Worm (Caenorhabditis elegans): ENCODE measurements around the gene mvk-1.

Gene mvk-1

DNA sequence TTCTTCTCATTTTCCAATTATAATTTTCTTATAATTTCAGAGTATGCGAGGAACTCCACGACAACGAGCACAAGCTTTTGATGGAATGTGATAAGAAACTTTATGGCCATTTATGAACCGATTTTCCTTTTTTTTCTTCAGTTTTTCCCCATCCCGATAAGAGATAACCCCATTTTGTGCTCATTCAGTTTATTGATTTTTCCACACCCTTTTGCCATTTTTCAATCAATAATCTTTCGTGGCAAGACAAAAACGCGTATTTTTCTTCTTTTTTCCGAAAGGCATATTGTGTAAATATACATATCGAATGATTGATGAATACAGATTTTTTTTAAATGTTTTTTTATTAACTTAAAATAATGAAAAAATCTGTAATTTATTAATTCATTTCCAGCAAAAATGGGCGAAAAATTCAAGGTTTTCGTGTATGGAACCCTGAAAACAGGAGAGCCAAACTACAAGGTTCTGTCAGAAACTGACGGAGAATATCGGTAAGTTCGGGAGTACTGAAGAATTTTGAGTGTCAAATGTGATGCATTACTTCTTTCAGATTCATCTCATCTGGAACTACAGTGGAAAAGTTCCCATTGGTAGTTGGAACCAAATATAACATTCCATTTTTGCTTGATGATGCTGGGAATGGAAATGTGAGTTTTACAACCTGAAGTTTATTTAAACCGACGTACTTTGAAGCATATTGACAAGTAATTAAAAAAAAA, 28.3 kb upstream of the mvk-1 start, which contains the start of gene F42A10.9:
Gene F42A10.9, plus strand, starts transcription at position 321 of the 719 bp plus-strand sequence.
- peak; percentile 11 for TF ChIP-seq lin-40 (tag; optimal IDR thresholded peaks at IDR 0.05)
- peak; percentile 47 for TF ChIP-seq tlf-1 (GFP tag; optimal IDR thresholded peaks at IDR 0.05)
- no peak for TF ChIP-seq sptf-2 (GFP tag; optimal IDR thresholded peaks at IDR 0.05)
- peak; percentile 20 for TF ChIP-seq ztf-18 (tag; optimal IDR thresholded peaks at IDR 0.05)
- no peak for TF ChIP-seq bed-2 (GFP tag; IDR thresholded peaks at IDR 0.05)
- TF ChIP-seq ZK185.1 (tag; optimal IDR thresholded peaks at IDR 0.05; ENCODE audit: poor library complexity, severe bottlenecking): peak; percentile 16
- 0 out of 2 replicates have a peak, but pooled peaks have one; percentile 42 for TF ChIP-seq nhr-120 (GFP tag; IDR thresholded peaks at IDR 0.05)
- TF ChIP-seq C17E4.6 (GFP tag; IDR thresholded peaks at IDR 0.05): no peak
- no peak for TF ChIP-seq ztf-25 (GFP tag; IDR thresholded peaks at IDR 0.05)
- TF ChIP-seq lsl-1 (GFP tag; optimal IDR thresholded peaks at IDR 0.05): no peak
- TF ChIP-seq bed-1 (GFP tag; IDR thresholded peaks at IDR 0.05): no peak
- TF ChIP-seq repo-1 (tag; optimal IDR thresholded peaks at IDR 0.05): peak; percentile 49
- no peak for TF ChIP-seq hsf-1 (GFP tag; IDR thresholded peaks at IDR 0.05)
- no peak for TF ChIP-seq let-607 (tag; optimal IDR thresholded peaks at IDR 0.05)
- TF ChIP-seq pha-4 (tag; optimal IDR thresholded peaks at IDR 0.05): no peak
- TF ChIP-seq dpl-1 (GFP tag; optimal IDR thresholded peaks at IDR 0.05): no peak
- TF ChIP-seq B0261.1 (tag; optimal IDR thresholded peaks at IDR 0.05): no peak
- no peak for TF ChIP-seq egl-44 (GFP tag; IDR thresholded peaks at IDR 0.05)
- TF ChIP-seq T07F8.4 (tag; optimal IDR thresholded peaks at IDR 0.05): peak; percentile 9
- TF ChIP-seq him-1 (tag; optimal IDR thresholded peaks at IDR 0.05): peak; percentile 5
- TF ChIP-seq fkh-3 (tag; optimal IDR thresholded peaks at IDR 0.05): no peak
- TF ChIP-seq snpc-4 (GFP tag; optimal IDR thresholded peaks at IDR 0.05): no peak
- TF ChIP-seq snpc-4 (tag; optimal IDR thresholded peaks at IDR 0.05): peak in 1 of 4 experiments; percentile 36
- peak; percentile 35 for TF ChIP-seq ama-1 (optimal IDR thresholded peaks at IDR 0.05)
- peak in 1 of 2 experiments; percentile 2 for TF ChIP-seq ama-1 (GFP tag; optimal IDR thresholded peaks at IDR 0.05)
- TF ChIP-seq ztf-22 (GFP tag; optimal IDR thresholded peaks at IDR 0.05): no peak
- TF ChIP-seq dox-1 (GFP tag; IDR thresholded peaks at IDR 0.05): no peak
- TF ChIP-seq ekl-4 (GFP tag; IDR thresholded peaks at IDR 0.05): peak; percentile 42; the same call in 1 of the 2 replicates
- no peak for TF ChIP-seq Y56A3A.18 (GFP tag; IDR thresholded peaks at IDR 0.05)
- peak; percentile 38; the same call in 1 of the 2 replicates for TF ChIP-seq pbrm-1 (GFP tag; IDR thresholded peaks at IDR 0.05)
- TF ChIP-seq athp-1 (tag; optimal IDR thresholded peaks at IDR 0.05): peak; percentile 59
- no peak for TF ChIP-seq cebp-2 (GFP tag; IDR thresholded peaks at IDR 0.05)
- 0 out of 2 replicates have a peak, but pooled peaks have one; percentile 46 for TF ChIP-seq nfyb-1 (GFP tag; IDR thresholded peaks at IDR 0.05)
- no peak for TF ChIP-seq egrh-3 (GFP tag; IDR thresholded peaks at IDR 0.05)
- TF ChIP-seq lin-54 (GFP tag; optimal IDR thresholded peaks at IDR 0.05): no peak
- no peak for TF ChIP-seq cebp-1 (GFP tag; IDR thresholded peaks at IDR 0.05)
- peak; percentile 59 for TF ChIP-seq cebp-1 (tag; optimal IDR thresholded peaks at IDR 0.05)
- TF ChIP-seq F52B5.7 (tag; optimal IDR thresholded peaks at IDR 0.05): peak; percentile 55

DNA sequence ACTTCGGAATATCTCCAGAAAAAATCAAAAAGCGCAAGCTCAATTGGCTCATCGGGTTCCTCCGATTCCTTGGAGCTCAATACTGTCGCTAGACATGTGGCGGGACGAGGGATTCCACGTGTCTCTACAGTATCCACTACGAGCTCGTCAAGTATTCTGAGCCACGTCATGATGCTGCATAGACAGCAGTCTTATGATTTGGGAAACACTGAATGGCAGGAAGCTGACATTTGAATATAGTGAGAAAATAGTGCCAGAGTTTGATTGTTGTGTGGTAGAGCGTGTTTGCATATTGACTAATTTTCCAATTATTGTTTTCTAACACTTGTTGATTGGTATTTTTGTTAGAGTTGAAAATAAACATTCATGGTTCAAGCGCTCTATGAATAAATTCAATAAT, 27.3 kb upstream of the mvk-1 start:
- TF ChIP-seq dox-1 (GFP tag; IDR thresholded peaks at IDR 0.05): no peak
- TF ChIP-seq Y67H2A.10 (GFP tag; conservative IDR thresholded peaks at IDR 0.05): no peak
- TF ChIP-seq unc-62 (GFP tag; optimal IDR thresholded peaks at IDR 0.05): peak; percentile 52
- TF ChIP-seq ama-1 (optimal IDR thresholded peaks at IDR 0.05): no peak
- no peak for TF ChIP-seq ama-1 (GFP tag; optimal IDR thresholded peaks at IDR 0.05)
- TF ChIP-seq nhr-27 (tag; optimal IDR thresholded peaks at IDR 0.05): no peak
- peak; percentile 77 to 94 for TF ChIP-seq let-607 (tag; optimal IDR thresholded peaks at IDR 0.05)
- TF ChIP-seq snpc-1.3 (tag; optimal IDR thresholded peaks at IDR 0.05; ENCODE audit: insufficient read depth): no peak
- TF ChIP-seq cebp-2 (GFP tag; IDR thresholded peaks at IDR 0.05): no peak
- no peak for TF ChIP-seq dpff-1 (tag; optimal IDR thresholded peaks at IDR 0.05)
- peak; percentile 60 for TF ChIP-seq nhr-80 (tag; optimal IDR thresholded peaks at IDR 0.05)
- TF ChIP-seq ceh-40 (GFP tag; IDR thresholded peaks at IDR 0.05): no peak
- no peak for TF ChIP-seq hlh-12 (tag; optimal IDR thresholded peaks at IDR 0.05)
